Worm (Caenorhabditis elegans) whole organism, L2 larva: ENCODE measurements around the gene anmt-1.

ENCODE experiments used
- C34F6.9 ChIP-seq: fragments of 150-350 bp; optimal IDR thresholded peaks from 2 replicates; lab custom pipeline; 2014; ENCODE audit warnings: missing biosample characterization, missing genetic modification characterization
- F13H6.1 ChIP-seq: sonication (generic microtip); optimal IDR thresholded peaks from 2 replicates; lab custom pipeline; 2016; ENCODE audit warnings: missing genetic modification characterization, missing compliant biosample characterization
- R02D3.7 ChIP-seq: fragments of 150-350 bp; optimal IDR thresholded peaks from 2 replicates; lab custom pipeline; 2014; ENCODE audit warnings: missing biosample characterization, missing genetic modification characterization
- Y55F3AM.14 ChIP-seq: fragments of 200-800 bp; sonication (Bioruptor generic); optimal IDR thresholded peaks from 2 replicates; lab custom pipeline; 2018; ENCODE audit warnings: mild to moderate bottlenecking, missing genetic modification characterization, missing compliant biosample characterization
- ZK546.5 ChIP-seq: sonication (generic microtip); optimal IDR thresholded peaks from 2 replicates; lab custom pipeline; 2017; ENCODE audit warnings: missing biosample characterization, missing genetic modification characterization
- alr-1 ChIP-seq: fragments of 150-350 bp; optimal IDR thresholded peaks from 2 replicates; lab custom pipeline; 2014; ENCODE audit warnings: missing biosample characterization, missing genetic modification characterization
- aly-2 ChIP-seq: fragments of 150-350 bp; optimal IDR thresholded peaks from 2 replicates; lab custom pipeline; 2014; ENCODE audit warnings: missing biosample characterization, missing genetic modification characterization
- ama-1 ChIP-seq: fragments of 150-350 bp; optimal IDR thresholded peaks from 2 replicates; lab custom pipeline; 2018; ENCODE audit warnings: inconsistent platforms
- blmp-1 ChIP-seq: sonication (generic microtip); optimal IDR thresholded peaks from 2 replicates; lab custom pipeline; 2017; ENCODE audit warnings: missing genetic modification characterization, mild to moderate bottlenecking, missing compliant biosample characterization, antibody characterized with exemption, moderate library complexity; ENCODE audit not compliant: insufficient read depth
- ceh-16 ChIP-seq: fragments of 150-350 bp; optimal IDR thresholded peaks from 2 replicates; lab custom pipeline; 2014; ENCODE audit warnings: missing biosample characterization, missing genetic modification characterization
- ceh-82 ChIP-seq: fragments of 150-350 bp; optimal IDR thresholded peaks from 2 replicates; lab custom pipeline; 2014; ENCODE audit warnings: missing biosample characterization, missing genetic modification characterization
- crh-2 ChIP-seq: sonication (generic microtip); optimal IDR thresholded peaks from 2 replicates; lab custom pipeline; 2017; ENCODE audit warnings: missing biosample characterization, missing genetic modification characterization
- dmd-4 ChIP-seq: sonication (generic microtip); optimal IDR thresholded peaks from 2 replicates; lab custom pipeline; 2017; ENCODE audit warnings: missing biosample characterization, missing genetic modification characterization
- egl-27 ChIP-seq: sonication (generic microtip); optimal IDR thresholded peaks from 3 replicates; lab custom pipeline; 2017; ENCODE audit warnings: missing biosample characterization, missing genetic modification reagents, missing genetic modification characterization
- elt-1 ChIP-seq: fragments of 150-350 bp; optimal IDR thresholded peaks from 2 replicates; lab custom pipeline; 2014; ENCODE audit warnings: missing biosample characterization, missing genetic modification characterization
- elt-3 ChIP-seq: sonication (generic microtip); optimal IDR thresholded peaks from 2 replicates; lab custom pipeline; 2017; ENCODE audit warnings: missing biosample characterization, missing genetic modification characterization
- fos-1 ChIP-seq: fragments of 150-350 bp; optimal IDR thresholded peaks from 2 replicates; lab custom pipeline; 2014; ENCODE audit warnings: missing biosample characterization, missing genetic modification characterization
- gmeb-1 ChIP-seq: fragments of 150-350 bp; optimal IDR thresholded peaks from 2 replicates; lab custom pipeline; 2014; ENCODE audit warnings: missing biosample characterization, missing genetic modification characterization
- lin-11 ChIP-seq: fragments of 150-350 bp; sonication (generic microtip); optimal IDR thresholded peaks from 2 replicates; lab custom pipeline; 2014; ENCODE audit warnings: missing biosample characterization, missing genetic modification characterization, inconsistent platforms, mixed read lengths
- lin-13 ChIP-seq: fragments of 150-350 bp; optimal IDR thresholded peaks from 2 replicates; lab custom pipeline; 2014; ENCODE audit warnings: missing biosample characterization, missing genetic modification reagents, missing genetic modification characterization
- lin-39 ChIP-seq: fragments of 150-350 bp; optimal IDR thresholded peaks from 2 replicates; lab custom pipeline; 2014; ENCODE audit warnings: missing biosample characterization, missing genetic modification reagents, missing genetic modification characterization
- lsy-2 ChIP-seq, 2 experiments: fragments of 150-350 bp in 1 of 2; sonication (generic microtip) in 1 of 2; optimal IDR thresholded peaks; 2 replicates each; lab custom pipeline; 2014 to 2017; ENCODE audit warnings: missing biosample characterization in 2 of 2, missing genetic modification characterization in 2 of 2
- mab-5 ChIP-seq: fragments of 150-350 bp; optimal IDR thresholded peaks from 2 replicates; lab custom pipeline; 2014; ENCODE audit warnings: missing biosample characterization, missing genetic modification characterization
- mbf-1 ChIP-seq: sonication (generic microtip); optimal IDR thresholded peaks from 2 replicates; lab custom pipeline; 2017; ENCODE audit warnings: missing biosample characterization, missing genetic modification characterization
- mdl-1 ChIP-seq, 2 experiments: fragments of 150-350 bp in 1 of 2; sonication (generic microtip) in 1 of 2; optimal IDR thresholded peaks; 2 replicates each; lab custom pipeline; 2017; ENCODE audit warnings: missing biosample characterization in 2 of 2, missing genetic modification characterization in 2 of 2
- nhr-10 ChIP-seq: sonication (generic microtip); optimal IDR thresholded peaks from 2 replicates; lab custom pipeline; 2017; ENCODE audit warnings: missing biosample characterization, missing genetic modification characterization
- nhr-11 ChIP-seq: fragments of 150-350 bp; optimal IDR thresholded peaks from 2 replicates; lab custom pipeline; 2014; ENCODE audit warnings: missing biosample characterization, missing genetic modification characterization
- nhr-12 ChIP-seq: fragments of 150-350 bp; optimal IDR thresholded peaks from 2 replicates; lab custom pipeline; 2014; ENCODE audit warnings: missing biosample characterization, missing genetic modification characterization
- nhr-129 ChIP-seq: fragments of 150-350 bp; optimal IDR thresholded peaks from 2 replicates; lab custom pipeline; 2014; ENCODE audit warnings: missing biosample characterization, missing genetic modification characterization
- nhr-21 ChIP-seq: fragments of 150-350 bp; optimal IDR thresholded peaks from 2 replicates; lab custom pipeline; 2014; ENCODE audit warnings: missing biosample characterization, missing genetic modification characterization
- nhr-23 ChIP-seq: fragments of 150-350 bp; optimal IDR thresholded peaks from 2 replicates; lab custom pipeline; 2014; ENCODE audit warnings: missing biosample characterization, missing genetic modification reagents, missing genetic modification characterization
- nhr-237 ChIP-seq: fragments of 150-350 bp; optimal IDR thresholded peaks from 2 replicates; lab custom pipeline; 2014; ENCODE audit warnings: missing biosample characterization, missing genetic modification characterization
- nhr-25 ChIP-seq: fragments of 150-350 bp; sonication (generic microtip); optimal IDR thresholded peaks from 3 replicates; lab custom pipeline; 2014; ENCODE audit warnings: missing biosample characterization, missing genetic modification characterization
- nhr-6 ChIP-seq: fragments of 150-350 bp; optimal IDR thresholded peaks from 2 replicates; lab custom pipeline; 2014; ENCODE audit warnings: missing biosample characterization, missing genetic modification characterization
- nhr-77 ChIP-seq: fragments of 150-350 bp; optimal IDR thresholded peaks from 2 replicates; lab custom pipeline; 2014; ENCODE audit warnings: missing biosample characterization, missing genetic modification characterization
- peb-1 ChIP-seq: fragments of 150-350 bp; optimal IDR thresholded peaks from 2 replicates; lab custom pipeline; 2014; ENCODE audit warnings: missing biosample characterization, missing genetic modification characterization
- sem-4 ChIP-seq: fragments of 150-350 bp; optimal IDR thresholded peaks from 2 replicates; lab custom pipeline; 2014; ENCODE audit warnings: missing biosample characterization, missing genetic modification reagents, missing genetic modification characterization
- skn-1 ChIP-seq: sonication (generic microtip); optimal IDR thresholded peaks from 2 replicates; lab custom pipeline; 2017; ENCODE audit warnings: missing biosample characterization, missing genetic modification characterization
- sma-3 ChIP-seq: sonication (generic microtip); optimal IDR thresholded peaks from 2 replicates; lab custom pipeline; 2016; ENCODE audit warnings: missing genetic modification reagents, missing genetic modification characterization, missing compliant biosample characterization
- sma-9 ChIP-seq, 2 experiments: fragments of 150-350 bp in 1 of 2; sonication (generic microtip) in 1 of 2; optimal IDR thresholded peaks; 2 replicates each; lab custom pipeline; 2014 to 2016; ENCODE audit warnings: missing genetic modification characterization in 2 of 2, mild to moderate bottlenecking in 1 of 2, missing biosample characterization in 1 of 2, missing compliant biosample characterization in 1 of 2, missing genetic modification reagents in 1 of 2, moderate library complexity in 1 of 2
- snpc-4 ChIP-seq: fragments of 150-350 bp; optimal IDR thresholded peaks from 2 replicates; lab custom pipeline; 2014; ENCODE audit warnings: missing biosample characterization, missing genetic modification characterization
- unc-39 ChIP-seq: fragments of 150-350 bp; optimal IDR thresholded peaks from 2 replicates; lab custom pipeline; 2014; ENCODE audit warnings: missing biosample characterization, missing genetic modification characterization
- unc-55 ChIP-seq: fragments of 150-350 bp; sonication (generic microtip); optimal IDR thresholded peaks from 3 replicates; lab custom pipeline; 2014; ENCODE audit warnings: missing biosample characterization, missing genetic modification reagents, missing genetic modification characterization
- unc-62 ChIP-seq: fragments of 150-350 bp; optimal IDR thresholded peaks from 2 replicates; lab custom pipeline; 2014; ENCODE audit warnings: missing biosample characterization, missing genetic modification reagents, missing genetic modification characterization
- zag-1 ChIP-seq: fragments of 150-350 bp; optimal IDR thresholded peaks from 2 replicates; lab custom pipeline; 2014; ENCODE audit warnings: missing biosample characterization, missing genetic modification characterization
- ztf-1 ChIP-seq: fragments of 200-800 bp; sonication (Bioruptor generic); conservative IDR thresholded peaks from 2 replicates; pipeline ENCODE4 v1.3.6; 2022; ENCODE audit warnings: missing genetic modification characterization, missing compliant biosample characterization
- ztf-11 ChIP-seq: sonication (generic microtip); optimal IDR thresholded peaks from 2 replicates; lab custom pipeline; 2017; ENCODE audit warnings: missing biosample characterization, missing genetic modification characterization
- ztf-4 ChIP-seq: fragments of 150-350 bp; optimal IDR thresholded peaks from 2 replicates; lab custom pipeline; 2014; ENCODE audit warnings: missing biosample characterization, missing genetic modification characterization

anmt-1 gene

ce11 chrIII:8657676-8658366, 26.8 kb upstream of the anmt-1 start:
- TF ChIP-seq ztf-4 (tag; lab: Kevin White, UChicago): no peak
- TF ChIP-seq nhr-12 (tag; lab: Kevin White, UChicago): no peak
- TF ChIP-seq sma-3 (GFP tag; lab: Kevin White, UChicago): no peak
- TF ChIP-seq snpc-4 (tag; lab: Kevin White, UChicago): no peak
- TF ChIP-seq unc-55 (GFP tag; lab: Kevin White, UChicago): no peak
- TF ChIP-seq unc-62 (GFP tag; lab: Kevin White, UChicago): no peak
- no peak for TF ChIP-seq egl-27 (tag; lab: Kevin White, UChicago)
- no peak for TF ChIP-seq nhr-11 (tag; lab: Kevin White, UChicago)
- no peak for TF ChIP-seq lsy-2 (tag; optimal IDR thresholded peaks at IDR 0.05; lab: Kevin White, UChicago)
- no peak for TF ChIP-seq ceh-16 (tag; lab: Kevin White, UChicago)
- TF ChIP-seq Y55F3AM.14 (GFP tag; lab: Kevin White, UChicago): no peak
- TF ChIP-seq nhr-6 (tag; lab: Kevin White, UChicago): no peak
- no peak for TF ChIP-seq sem-4 (tag; lab: Kevin White, UChicago)
- no peak for TF ChIP-seq nhr-77 (tag; lab: Kevin White, UChicago)
- no peak for TF ChIP-seq crh-2 (tag; lab: Kevin White, UChicago)

DNA sequence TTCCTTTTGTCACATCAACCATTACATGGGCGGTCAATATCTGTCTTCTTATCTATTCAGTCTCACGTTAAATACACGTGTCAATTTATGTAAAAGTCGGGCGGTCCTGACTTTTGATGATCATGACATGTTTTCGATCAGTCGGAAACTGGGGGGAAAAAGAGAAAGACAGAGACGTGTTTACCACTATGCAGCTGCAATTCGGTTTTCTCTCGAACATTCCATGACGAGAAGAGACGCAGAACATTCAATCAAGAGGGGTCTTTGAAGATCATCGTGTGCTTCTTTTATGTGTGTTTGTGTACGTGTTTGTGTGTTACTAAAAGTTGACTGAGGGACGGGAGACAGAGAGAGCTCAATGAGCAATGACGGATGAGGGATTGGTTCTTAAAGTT, 26.2 kb upstream of the anmt-1 start:
- no peak for TF ChIP-seq aly-2
- no peak for TF ChIP-seq ztf-1 (GFP tag; lab: Robert Waterston, UW)
- peak; percentile 92 for TF ChIP-seq sem-4 (tag; lab: Kevin White, UChicago)
- TF ChIP-seq alr-1 (tag; lab: Kevin White, UChicago): no peak
- peak; percentile 97 for TF ChIP-seq sma-3 (GFP tag; lab: Kevin White, UChicago)
- TF ChIP-seq nhr-77 (tag; lab: Kevin White, UChicago): no peak
- TF ChIP-seq fos-1 (tag; lab: Kevin White, UChicago): peak; percentile 83
- no peak for TF ChIP-seq nhr-10 (tag; lab: Kevin White, UChicago)
- peak; percentile 82 for TF ChIP-seq gmeb-1 (tag; lab: Kevin White, UChicago)
- peak; percentile 59 for TF ChIP-seq unc-62 (GFP tag; lab: Kevin White, UChicago)
- TF ChIP-seq lin-11 (tag; lab: Kevin White, UChicago): peak; percentile 53
- peak; percentile 93 for TF ChIP-seq nhr-6 (tag; lab: Kevin White, UChicago)
- peak; percentile 79 for TF ChIP-seq lin-13 (GFP tag; lab: Kevin White, UChicago)
- TF ChIP-seq elt-1 (tag; lab: Kevin White, UChicago): no peak
- TF ChIP-seq lsy-2 (tag; optimal IDR thresholded peaks at IDR 0.05; lab: Kevin White, UChicago): peak; percentile 28 to 91
- peak; percentile 53 for TF ChIP-seq mab-5
- no peak for TF ChIP-seq dmd-4
- TF ChIP-seq nhr-12 (tag; lab: Kevin White, UChicago): no peak
- TF ChIP-seq peb-1 (tag; lab: Kevin White, UChicago): no peak
- peak; percentile 54 for TF ChIP-seq zag-1 (tag; lab: Kevin White, UChicago)
- TF ChIP-seq nhr-25 (tag; lab: Kevin White, UChicago): peak; percentile 97
- peak; percentile 53 for TF ChIP-seq egl-27 (tag; lab: Kevin White, UChicago)
- TF ChIP-seq Y55F3AM.14 (GFP tag; lab: Kevin White, UChicago): peak; percentile 94
- TF ChIP-seq nhr-11 (tag; lab: Kevin White, UChicago): no peak
- TF ChIP-seq mbf-1 (tag; lab: Kevin White, UChicago): no peak
- TF ChIP-seq unc-55 (GFP tag; lab: Kevin White, UChicago): peak; percentile 95
- TF ChIP-seq unc-39: no peak
- no peak for TF ChIP-seq ceh-82 (tag; lab: Kevin White, UChicago)
- TF ChIP-seq F13H6.1 (tag; lab: Kevin White, UChicago): peak; percentile 98
- peak in 1 of 2 experiments; percentile 84 for TF ChIP-seq mdl-1 (tag; optimal IDR thresholded peaks at IDR 0.05; lab: Kevin White, UChicago)
- TF ChIP-seq snpc-4 (tag; lab: Kevin White, UChicago): peak; percentile 31
- TF ChIP-seq nhr-23 (tag; lab: Kevin White, UChicago): no peak
- no peak for TF ChIP-seq ztf-11
- peak; percentile 99 for TF ChIP-seq crh-2 (tag; lab: Kevin White, UChicago)
- peak; percentile 97 for TF ChIP-seq nhr-129 (tag; lab: Kevin White, UChicago)
- peak; percentile 95 for TF ChIP-seq sma-9 (GFP tag; optimal IDR thresholded peaks at IDR 0.05; lab: Kevin White, UChicago)
- TF ChIP-seq sma-9 (tag; optimal IDR thresholded peaks at IDR 0.05; lab: Kevin White, UChicago): no peak
- TF ChIP-seq R02D3.7 (tag; lab: Kevin White, UChicago): no peak
- peak; percentile 96 for TF ChIP-seq C34F6.9 (tag; lab: Kevin White, UChicago)
- no peak for TF ChIP-seq nhr-237 (tag; lab: Kevin White, UChicago)
- peak; percentile 97 for TF ChIP-seq nhr-21
- TF ChIP-seq ama-1 (lab: Kevin White, UChicago): peak; percentile 67
- no peak for TF ChIP-seq elt-3 (tag; lab: Kevin White, UChicago)
- no peak for TF ChIP-seq ZK546.5 (tag; lab: Kevin White, UChicago)
- no peak for TF ChIP-seq lin-39 (tag; lab: Kevin White, UChicago)
- peak; percentile 45 for TF ChIP-seq blmp-1 (tag; lab: Kevin White, UChicago)
- TF ChIP-seq ceh-16 (tag; lab: Kevin White, UChicago): no peak
- TF ChIP-seq skn-1: no peak
- TF ChIP-seq ztf-4 (tag; lab: Kevin White, UChicago): peak; percentile 93
